Fruit fly (Drosophila melanogaster): ENCODE measurements around the gene CG14655.

- no peak for TF ChIP-seq CG1620 (GFP tag; optimal IDR thresholded peaks at IDR 0.05)
- no peak for TF ChIP-seq CG7045 (GFP tag; optimal IDR thresholded peaks at IDR 0.05)
- no peak for TF ChIP-seq kay (GFP tag; ENCODE audit: borderline replicate concordance)
- TF ChIP-seq cnc (optimal IDR thresholded peaks at IDR 0.05): no peak
- no peak for TF ChIP-seq ovo (GFP tag; optimal IDR thresholded peaks at IDR 0.05)
- TF ChIP-seq Clk (GFP tag; optimal IDR thresholded peaks at IDR 0.05): no peak
- TF ChIP-seq Mnt (GFP tag; optimal IDR thresholded peaks at IDR 0.05): no peak
- no peak for TF ChIP-seq Crg-1 (GFP tag; optimal IDR thresholded peaks at IDR 0.05)
Observed at dm6 chr3R:4807582-4807981, 27.5 kb upstream of the CG14655 start.
